Worm (Caenorhabditis elegans) whole organism, midembryonic: ENCODE data around the gene F13H8.6.
A peak's percentile ranks its signal among the peaks of the same experiment; 100 is the strongest.

Experiments
- T22C8.4 ChIP-seq: fragments of 200-800 bp; sonication (Bioruptor generic); IDR thresholded peaks from 2 replicates; pipeline ENCODE4 v1.3.6; 2022; ENCODE audit warnings: missing genetic modification characterization, missing compliant biosample characterization
- cog-1 ChIP-seq: sonication (generic microtip); optimal IDR thresholded peaks from 2 replicates; lab custom pipeline; 2016; ENCODE audit warnings: missing genetic modification characterization, missing compliant biosample characterization
- flt-1 ChIP-seq: fragments of 200-800 bp; sonication (Bioruptor generic); IDR thresholded peaks from 2 replicates; pipeline ENCODE4 v1.3.6; 2022; ENCODE audit warnings: missing genetic modification characterization, missing compliant biosample characterization
- klf-2 ChIP-seq: fragments of 200-800 bp; sonication (Bioruptor generic); conservative IDR thresholded peaks from 2 replicates; pipeline ENCODE4 v1.3.6; 2022; ENCODE audit warnings: missing genetic modification reagents, missing genetic modification characterization, missing compliant biosample characterization
- med-1 ChIP-seq: sonication (generic microtip); optimal IDR thresholded peaks from 2 replicates; lab custom pipeline; 2017; ENCODE audit warnings: missing genetic modification characterization, mild to moderate bottlenecking, missing compliant biosample characterization, antibody characterized with exemption, missing genetic modification reagents; ENCODE audit not compliant: insufficient read depth
- ref-1 ChIP-seq: fragments of 200-800 bp; sonication (Bioruptor generic); conservative IDR thresholded peaks from 2 replicates; pipeline ENCODE4 v1.3.6; 2022; ENCODE audit warnings: missing genetic modification reagents, missing genetic modification characterization, missing compliant biosample characterization
- tab-1 ChIP-seq: fragments of 200-800 bp; sonication (Bioruptor generic); IDR thresholded peaks from 2 replicates; pipeline ENCODE4 v1.3.6; 2022; ENCODE audit warnings: missing genetic modification characterization, missing compliant biosample characterization
- ztf-23 ChIP-seq: fragments of 200-800 bp; sonication (Bioruptor generic); IDR thresholded peaks from 2 replicates; pipeline ENCODE4 v1.3.6; 2022; ENCODE audit warnings: missing genetic modification reagents, missing genetic modification characterization, missing compliant biosample characterization
- ztf-29 ChIP-seq: fragments of 200-800 bp; sonication (Bioruptor generic); IDR thresholded peaks from 2 replicates; pipeline ENCODE4 v1.3.6; 2022; ENCODE audit warnings: missing genetic modification reagents, missing genetic modification characterization, missing compliant biosample characterization

F13H8.6 gene

ce11 chrII:6286865-6287264 is at the start of gene F13H8.6:
TSS of gene F13H8.6 (minus strand) at chrII:6286965.
- TF ChIP-seq flt-1 (GFP tag; lab: Robert Waterston, UW) = no peak
- TF ChIP-seq cog-1 (tag; lab: Kevin White, UChicago) = no peak
- TF ChIP-seq ztf-23 = no peak
- TF ChIP-seq ref-1 (GFP tag; lab: Robert Waterston, UW) = no peak
- TF ChIP-seq tab-1 = no peak
- TF ChIP-seq T22C8.4 (GFP tag; lab: Robert Waterston, UW) = no peak
- no peak for TF ChIP-seq med-1
- TF ChIP-seq ztf-29 (GFP tag; lab: Robert Waterston, UW) = no peak
- TF ChIP-seq klf-2 (GFP tag; lab: Robert Waterston, UW) = no peak

ce11 chrII:6335358-6335757 is 48.6 kb upstream of the F13H8.6 start, which contains the start of gene C32D5.14:
TSS of gene C32D5.14 (plus strand) at chrII:6335488.
- TF ChIP-seq ztf-29 (GFP tag; lab: Robert Waterston, UW) (no peak), ref-1 (GFP tag; lab: Robert Waterston, UW) (no peak), klf-2 (GFP tag; lab: Robert Waterston, UW) (no peak), tab-1 (no peak), cog-1 (tag; lab: Kevin White, UChicago) (no peak), med-1 (no peak), ztf-23 (no peak), flt-1 (GFP tag; lab: Robert Waterston, UW) (no peak), T22C8.4 (GFP tag; lab: Robert Waterston, UW) (no peak)

- no peak for TF ChIP-seq tab-1
- no peak for TF ChIP-seq med-1
- no peak for TF ChIP-seq ref-1 (GFP tag; lab: Robert Waterston, UW)
- no peak for TF ChIP-seq T22C8.4 (GFP tag; lab: Robert Waterston, UW)
- TF ChIP-seq ztf-29 (GFP tag; lab: Robert Waterston, UW) = no peak
- no peak for TF ChIP-seq cog-1 (tag; lab: Kevin White, UChicago)
- TF ChIP-seq flt-1 (GFP tag; lab: Robert Waterston, UW) = no peak
- no peak for TF ChIP-seq klf-2 (GFP tag; lab: Robert Waterston, UW)
- TF ChIP-seq ztf-23 = no peak
These were observed 48.0 kb upstream of the F13H8.6 start for ce11 chrII:6334745-6335260.

- TF ChIP-seq cog-1 (tag; lab: Kevin White, UChicago) = no peak
These were observed 47.1 kb upstream of the F13H8.6 start, which contains the start of gene ttc-39B for ce11 chrII:6333887-6334286. TSS of gene ttc-39B (minus strand) at chrII:6333987.

ce11 chrII:6331222-6331830 is 44.6 kb upstream of the F13H8.6 start, which contains the start of gene set-4:
TSS of gene set-4 (minus strand) at chrII:6331341.
- TF ChIP-seq ztf-29 (GFP tag; lab: Robert Waterston, UW) = no peak
- peak; percentile 77 for TF ChIP-seq cog-1 (tag; lab: Kevin White, UChicago)
- peak; percentile 67; the same call in 1 of the 2 replicates for TF ChIP-seq ztf-23
- TF ChIP-seq flt-1 (GFP tag; lab: Robert Waterston, UW) = peak; percentile 52; the same call in 1 of the 2 replicates

ce11 chrII:6328672-6329071 is 41.9 kb upstream of the F13H8.6 start:
- TF ChIP-seq tab-1 = no peak
- TF ChIP-seq med-1 = no peak
- no peak for TF ChIP-seq flt-1 (GFP tag; lab: Robert Waterston, UW)
- TF ChIP-seq ref-1 (GFP tag; lab: Robert Waterston, UW) = no peak
- TF ChIP-seq cog-1 (tag; lab: Kevin White, UChicago) = no peak
- TF ChIP-seq ztf-23 = no peak
- TF ChIP-seq T22C8.4 (GFP tag; lab: Robert Waterston, UW) = no peak
- no peak for TF ChIP-seq klf-2 (GFP tag; lab: Robert Waterston, UW)
- no peak for TF ChIP-seq ztf-29 (GFP tag; lab: Robert Waterston, UW)

ce11 chrII:6327317-6327716 is 40.6 kb upstream of the F13H8.6 start:
- TF ChIP-seq klf-2 (GFP tag; lab: Robert Waterston, UW) = no peak
- TF ChIP-seq tab-1 = no peak
- TF ChIP-seq ztf-23 = no peak
- no peak for TF ChIP-seq cog-1 (tag; lab: Kevin White, UChicago)
- no peak for TF ChIP-seq T22C8.4 (GFP tag; lab: Robert Waterston, UW)
- TF ChIP-seq ref-1 (GFP tag; lab: Robert Waterston, UW) = no peak
- no peak for TF ChIP-seq med-1
- no peak for TF ChIP-seq ztf-29 (GFP tag; lab: Robert Waterston, UW)
- no peak for TF ChIP-seq flt-1 (GFP tag; lab: Robert Waterston, UW)

- TF ChIP-seq ref-1 (GFP tag; lab: Robert Waterston, UW) (no peak), cog-1 (tag; lab: Kevin White, UChicago) (no peak), klf-2 (GFP tag; lab: Robert Waterston, UW) (no peak), ztf-23 (no peak), tab-1 (no peak), flt-1 (GFP tag; lab: Robert Waterston, UW) (no peak), med-1 (no peak), ztf-29 (GFP tag; lab: Robert Waterston, UW) (no peak), T22C8.4 (GFP tag; lab: Robert Waterston, UW) (no peak)
These were observed 37.3 kb upstream of the F13H8.6 start, which contains the start of gene sma-6 for ce11 chrII:6324086-6324485. TSS of gene sma-6 (plus strand) at chrII:6324484.

- TF ChIP-seq ztf-29 (GFP tag; lab: Robert Waterston, UW) = no peak
- no peak for TF ChIP-seq cog-1 (tag; lab: Kevin White, UChicago)
- TF ChIP-seq med-1 = no peak
- TF ChIP-seq ref-1 (GFP tag; lab: Robert Waterston, UW) = no peak
- TF ChIP-seq tab-1 = no peak
- no peak for TF ChIP-seq ztf-23
- no peak for TF ChIP-seq klf-2 (GFP tag; lab: Robert Waterston, UW)
- no peak for TF ChIP-seq flt-1 (GFP tag; lab: Robert Waterston, UW)
- no peak for TF ChIP-seq T22C8.4 (GFP tag; lab: Robert Waterston, UW)
These were observed 36.2 kb upstream of the F13H8.6 start, which contains the start of gene C32D5.4 for ce11 chrII:6322979-6323378. TSS of gene C32D5.4 (minus strand) at chrII:6323079.

- TF ChIP-seq med-1 = no peak
- no peak for TF ChIP-seq ref-1 (GFP tag; lab: Robert Waterston, UW)
- no peak for TF ChIP-seq T22C8.4 (GFP tag; lab: Robert Waterston, UW)
- no peak for TF ChIP-seq klf-2 (GFP tag; lab: Robert Waterston, UW)
- TF ChIP-seq cog-1 (tag; lab: Kevin White, UChicago) = no peak
- TF ChIP-seq flt-1 (GFP tag; lab: Robert Waterston, UW) = no peak
- TF ChIP-seq ztf-29 (GFP tag; lab: Robert Waterston, UW) = no peak
- no peak for TF ChIP-seq ztf-23
- no peak for TF ChIP-seq tab-1
These were observed 35.3 kb upstream of the F13H8.6 start for ce11 chrII:6322081-6322480.
